Fruit fly (Drosophila melanogaster): ENCODE data around the gene CG16713.

The CG16713 gene

dm6 chr2L:3705438-3705921, 10.3 kb upstream of the CG16713 start, which contains the start of gene CG31778:
TSS of gene CG31778 (minus strand) at chr2L:3705488.
- TF ChIP-seq woc (GFP tag; optimal IDR thresholded peaks at IDR 0.05) (peak; percentile 61), br (GFP tag; optimal IDR thresholded peaks at IDR 0.05) (peak; percentile 92), Jra (GFP tag; optimal IDR thresholded peaks at IDR 0.05) (peak; percentile 90), tai (GFP tag; optimal IDR thresholded peaks at IDR 0.05) (peak; percentile 44), Hr83 (GFP tag; optimal IDR thresholded peaks at IDR 0.05; ENCODE audit: poor library complexity, severe bottlenecking) (no peak), jim (GFP tag; optimal IDR thresholded peaks at IDR 0.05) (no peak), sv (GFP tag; optimal IDR thresholded peaks at IDR 0.05) (no peak), Rel (GFP tag; optimal IDR thresholded peaks at IDR 0.05) (no peak), Rel (tag; optimal IDR thresholded peaks at IDR 0.05) (peak; percentile 31), Hnf4 (GFP tag; optimal IDR thresholded peaks at IDR 0.05) (peak; percentile 84), GATAd (GFP tag; optimal IDR thresholded peaks at IDR 0.05) (peak; percentile 42), Dif (GFP tag; optimal IDR thresholded peaks at IDR 0.05; ENCODE audit: partially characterized antibody) (no peak), Abd-B (GFP tag; optimal IDR thresholded peaks at IDR 0.05) (no peak), foxo (GFP tag; optimal IDR thresholded peaks at IDR 0.05) (peak; percentile 72 to 81), N (GFP tag; optimal IDR thresholded peaks at IDR 0.05) (no peak), CrebA (GFP tag; optimal IDR thresholded peaks at IDR 0.05; ENCODE audit: borderline replicate concordance) (no peak), Mio (GFP tag; optimal IDR thresholded peaks at IDR 0.05) (peak; percentile 29), ey (GFP tag; optimal IDR thresholded peaks at IDR 0.05) (peak; percentile 91), dl (GFP tag; optimal IDR thresholded peaks at IDR 0.05; ENCODE audit: insufficient read depth in 1 of 2, partially characterized antibody in 2 of 2) (no peak), brk (GFP tag; optimal IDR thresholded peaks at IDR 0.05) (peak; percentile 81), pan (optimal IDR thresholded peaks at IDR 0.05) (no peak), dmrt93B (GFP tag; optimal IDR thresholded peaks at IDR 0.05) (peak; percentile 62), Myc (optimal IDR thresholded peaks at IDR 0.05) (no peak), Hr78 (GFP tag; optimal IDR thresholded peaks at IDR 0.05) (no peak), usp (GFP tag; optimal IDR thresholded peaks at IDR 0.05) (no peak), CG32264 (GFP tag; optimal IDR thresholded peaks at IDR 0.05) (peak; percentile 66), dsf (GFP tag; optimal IDR thresholded peaks at IDR 0.05; ENCODE audit: borderline replicate concordance) (peak; percentile 4), CG9705 (GFP tag; optimal IDR thresholded peaks at IDR 0.05) (peak; percentile 16), fru (GFP tag; optimal IDR thresholded peaks at IDR 0.05) (peak; percentile 89), Dfd (GFP tag; optimal IDR thresholded peaks at IDR 0.05) (no peak), Vsx2 (GFP tag; optimal IDR thresholded peaks at IDR 0.05; ENCODE audit: partially characterized antibody) (no peak), lola (GFP tag; optimal IDR thresholded peaks at IDR 0.05) (no peak), h (GFP tag; optimal IDR thresholded peaks at IDR 0.05) (peak; percentile 92), rgr (GFP tag; optimal IDR thresholded peaks at IDR 0.05) (peak; percentile 90), Sp1 (GFP tag; optimal IDR thresholded peaks at IDR 0.05) (peak; percentile 85), HLH106 (tag; optimal IDR thresholded peaks at IDR 0.05) (peak; percentile 87), psq (GFP tag; optimal IDR thresholded peaks at IDR 0.05) (peak; percentile 81), sage (GFP tag; optimal IDR thresholded peaks at IDR 0.05) (peak; percentile 52), OdsH (GFP tag; optimal IDR thresholded peaks at IDR 0.05) (peak; percentile 90)

dm6 chr2L:3703260-3703659, 8.0 kb upstream of the CG16713 start, which contains the start of gene CG2816:
TSS of gene CG2816 (plus strand) at chr2L:3703659.
- TF ChIP-seq Vsx2 (GFP tag; optimal IDR thresholded peaks at IDR 0.05; ENCODE audit: partially characterized antibody) (no peak), usp (GFP tag; optimal IDR thresholded peaks at IDR 0.05) (no peak), Hr83 (GFP tag; optimal IDR thresholded peaks at IDR 0.05; ENCODE audit: poor library complexity, severe bottlenecking) (no peak), br (GFP tag; optimal IDR thresholded peaks at IDR 0.05) (peak; percentile 93), Sp1 (GFP tag; optimal IDR thresholded peaks at IDR 0.05) (peak; percentile 92), pan (optimal IDR thresholded peaks at IDR 0.05) (no peak), fru (GFP tag; optimal IDR thresholded peaks at IDR 0.05) (peak; percentile 95), Hnf4 (GFP tag; optimal IDR thresholded peaks at IDR 0.05) (peak; percentile 93), CrebA (GFP tag; optimal IDR thresholded peaks at IDR 0.05; ENCODE audit: borderline replicate concordance) (no peak), brk (GFP tag; optimal IDR thresholded peaks at IDR 0.05) (peak; percentile 88), Hr78 (GFP tag; optimal IDR thresholded peaks at IDR 0.05) (no peak), Abd-B (GFP tag; optimal IDR thresholded peaks at IDR 0.05) (no peak), sage (GFP tag; optimal IDR thresholded peaks at IDR 0.05) (peak; percentile 58), foxo (GFP tag; optimal IDR thresholded peaks at IDR 0.05) (peak; percentile 78 to 94), psq (GFP tag; optimal IDR thresholded peaks at IDR 0.05) (peak; percentile 85), Dif (GFP tag; optimal IDR thresholded peaks at IDR 0.05; ENCODE audit: partially characterized antibody) (no peak), CG9705 (GFP tag; optimal IDR thresholded peaks at IDR 0.05) (peak; percentile 90), ey (GFP tag; optimal IDR thresholded peaks at IDR 0.05) (peak; percentile 98), tai (GFP tag; optimal IDR thresholded peaks at IDR 0.05) (peak; percentile 90), HLH106 (tag; optimal IDR thresholded peaks at IDR 0.05) (peak; percentile 96), Myc (optimal IDR thresholded peaks at IDR 0.05) (peak; percentile 30), dmrt93B (GFP tag; optimal IDR thresholded peaks at IDR 0.05) (peak; percentile 84), h (GFP tag; optimal IDR thresholded peaks at IDR 0.05) (peak; percentile 97), Jra (GFP tag; optimal IDR thresholded peaks at IDR 0.05) (peak; percentile 84), Mio (GFP tag; optimal IDR thresholded peaks at IDR 0.05) (peak; percentile 85), woc (GFP tag; optimal IDR thresholded peaks at IDR 0.05) (peak; percentile 81), dl (GFP tag; optimal IDR thresholded peaks at IDR 0.05; ENCODE audit: insufficient read depth in 1 of 2, partially characterized antibody in 2 of 2) (no peak), CG32264 (GFP tag; optimal IDR thresholded peaks at IDR 0.05) (peak; percentile 84), lola (GFP tag; optimal IDR thresholded peaks at IDR 0.05) (no peak), dsf (GFP tag; optimal IDR thresholded peaks at IDR 0.05; ENCODE audit: borderline replicate concordance) (peak; percentile 65), GATAd (GFP tag; optimal IDR thresholded peaks at IDR 0.05) (peak; percentile 88), jim (GFP tag; optimal IDR thresholded peaks at IDR 0.05) (peak; percentile 25), Rel (GFP tag; optimal IDR thresholded peaks at IDR 0.05) (peak; percentile 39), Rel (tag; optimal IDR thresholded peaks at IDR 0.05) (peak; percentile 74), N (GFP tag; optimal IDR thresholded peaks at IDR 0.05) (no peak), sv (GFP tag; optimal IDR thresholded peaks at IDR 0.05) (no peak), OdsH (GFP tag; optimal IDR thresholded peaks at IDR 0.05) (peak; percentile 95), rgr (GFP tag; optimal IDR thresholded peaks at IDR 0.05) (peak; percentile 95), Dfd (GFP tag; optimal IDR thresholded peaks at IDR 0.05) (no peak)
